Fruit fly (Drosophila melanogaster) S2 (cell line): ENCODE measurements around the gene Drsl4.

Experiments used
- CG8478 ChIP-seq: fragments of >200 bp; optimal IDR thresholded peaks from 2 replicates; lab custom pipeline; 2018
- CTCF ChIP-seq, 2 experiments: fragments of >200 bp; optimal IDR thresholded peaks; 2 replicates each; lab custom pipeline; 2018

dm6 chr3L:3314696-3315095 is 724 bp upstream of the Drsl4 start, which contains the start of gene Drsl3:
- TF ChIP-seq CG8478 (lab: Kevin White, UChicago), result no peak
- no peak for TF ChIP-seq CTCF (optimal IDR thresholded peaks at IDR 0.05; lab: Kevin White, UChicago)
